Fruit fly (Drosophila melanogaster) whole organism, embryonic: Measurements from ENCODE around the gene CG34398.

Source experiments
- CG10267 ChIP-seq: fragments of 200-800 bp; sonication (Bioruptor generic); optimal IDR thresholded peaks from 2 replicates; lab custom pipeline; 2018; ENCODE audit warnings: missing biosample characterization, mild to moderate bottlenecking, missing genetic modification characterization, moderate library complexity
- CG10366 ChIP-seq: fragments of 200-800 bp; sonication (Bioruptor generic); IDR thresholded peaks from 2 replicates; pipeline ENCODE4 v1.3.6; 2022; ENCODE audit warnings: missing biosample characterization, missing genetic modification characterization
- CG11456 ChIP-seq: fragments of 200-800 bp; sonication (Bioruptor generic); IDR thresholded peaks from 3 replicates; pipeline ENCODE4 v1.3.6; 2022; ENCODE audit warnings: missing biosample characterization, missing genetic modification characterization
- CG12155 ChIP-seq: fragments of 200-800 bp; sonication (Bioruptor generic); optimal IDR thresholded peaks from 3 replicates; lab custom pipeline; 2016; ENCODE audit warnings: missing biosample characterization, missing genetic modification characterization
- CG17359 ChIP-seq: fragments of 200-800 bp; sonication (Bioruptor generic); optimal IDR thresholded peaks from 3 replicates; lab custom pipeline; 2018; ENCODE audit warnings: missing biosample characterization, mild to moderate bottlenecking, missing genetic modification characterization, moderate library complexity
- CG17612 ChIP-seq: fragments of 200-800 bp; sonication (Bioruptor generic); IDR thresholded peaks from 2 replicates; pipeline ENCODE4 v1.3.6; 2022; ENCODE audit warnings: missing biosample characterization, missing genetic modification characterization
- CG17802 ChIP-seq: fragments of 200-800 bp; sonication (Bioruptor generic); optimal IDR thresholded peaks from 2 replicates; lab custom pipeline; 2018; ENCODE audit warnings: missing biosample characterization, mild to moderate bottlenecking, missing genetic modification characterization, moderate library complexity
- CG18011 ChIP-seq: fragments of 200-800 bp; sonication (Bioruptor generic); optimal IDR thresholded peaks from 2 replicates; lab custom pipeline; 2017; ENCODE audit warnings: missing biosample characterization, missing genetic modification characterization, mild to moderate bottlenecking, moderate library complexity, missing genotype
- CG2712 ChIP-seq: fragments of 200-800 bp; optimal IDR thresholded peaks from 3 replicates; lab custom pipeline; 2019; ENCODE audit warnings: missing biosample characterization, mild to moderate bottlenecking, missing genetic modification characterization, moderate library complexity
- CG30020 ChIP-seq: fragments of 200-800 bp; optimal IDR thresholded peaks from 2 replicates; lab custom pipeline; 2019; ENCODE audit warnings: missing biosample characterization, mild to moderate bottlenecking, missing genetic modification characterization, moderate library complexity
- CG31365 ChIP-seq: fragments of 200-800 bp; sonication (Bioruptor generic); optimal IDR thresholded peaks from 2 replicates; lab custom pipeline; 2018; ENCODE audit warnings: missing biosample characterization, mild to moderate bottlenecking, missing genetic modification characterization
- CG3726 ChIP-seq: fragments of 200-800 bp; sonication (Bioruptor generic); IDR thresholded peaks from 3 replicates; pipeline ENCODE4, ENCODE4 v1.3.6; 2022; ENCODE audit warnings: missing biosample characterization, missing genetic modification characterization
- CG4707 ChIP-seq: fragments of 200-800 bp; sonication (Bioruptor generic); optimal IDR thresholded peaks from 2 replicates; lab custom pipeline; 2018; ENCODE audit warnings: missing biosample characterization, mild to moderate bottlenecking, missing genetic modification characterization, moderate library complexity
- CG4820 ChIP-seq: fragments of 200-800 bp; sonication (Bioruptor generic); optimal IDR thresholded peaks from 3 replicates; lab custom pipeline; 2016; ENCODE audit warnings: missing biosample characterization, missing genetic modification characterization
- CG5953 ChIP-seq: fragments of 200-800 bp; sonication (Bioruptor generic); IDR thresholded peaks from 2 replicates; pipeline ENCODE4 v1.3.6; 2022; ENCODE audit warnings: missing biosample characterization, missing genetic modification characterization
- CG6175 ChIP-seq: fragments of 200-800 bp; sonication (Bioruptor generic); IDR thresholded peaks from 3 replicates; pipeline ENCODE4 v1.3.6; 2022; ENCODE audit warnings: missing biosample characterization, missing genetic modification characterization
- CG6272 ChIP-seq: fragments of 200-800 bp; sonication (Bioruptor generic); IDR thresholded peaks from 2 replicates; pipeline ENCODE4 v1.3.6; 2022; ENCODE audit warnings: missing biosample characterization, missing genetic modification characterization
- CG7745 ChIP-seq: fragments of 200-800 bp; sonication (Bioruptor generic); optimal IDR thresholded peaks from 2 replicates; lab custom pipeline; 2018; ENCODE audit warnings: missing biosample characterization, mild to moderate bottlenecking, missing genetic modification characterization, moderate library complexity
- CG7963 ChIP-seq: fragments of 200-800 bp; sonication (Bioruptor generic); IDR thresholded peaks from 3 replicates; pipeline ENCODE4 v1.3.6; 2022; ENCODE audit warnings: missing biosample characterization, missing genetic modification characterization; ENCODE audit not compliant: partially characterized antibody
- CG8089 ChIP-seq: fragments of 200-800 bp; sonication (Bioruptor generic); optimal IDR thresholded peaks from 3 replicates; lab custom pipeline; 2016; ENCODE audit warnings: missing biosample characterization, missing genetic modification characterization
- CG9215 ChIP-seq: fragments of 200-800 bp; sonication (Bioruptor generic); IDR thresholded peaks from 2 replicates; pipeline ENCODE4 v1.3.6; 2022; ENCODE audit warnings: missing biosample characterization, missing genetic modification characterization
- HHEX ChIP-seq: fragments of 200-800 bp; sonication (Bioruptor generic); optimal IDR thresholded peaks from 3 replicates; lab custom pipeline; 2017; ENCODE audit warnings: missing biosample characterization, mild to moderate bottlenecking, missing genetic modification characterization, missing genetic modification reagents
- Lpt ChIP-seq: fragments of >200 bp; optimal IDR thresholded peaks from 2 replicates; lab custom pipeline; 2018; ENCODE audit warnings: missing biosample characterization, missing genetic modification characterization
- MBD-R2 ChIP-seq: fragments of 200-800 bp; sonication (Bioruptor generic); IDR thresholded peaks from 2 replicates; pipeline ENCODE4 v1.3.6; 2022; ENCODE audit warnings: missing biosample characterization, missing genetic modification characterization
- Tbp ChIP-seq: fragments of >200 bp; optimal IDR thresholded peaks from 2 replicates; lab custom pipeline; 2018; ENCODE audit warnings: missing biosample characterization, missing genetic modification characterization
- Xrp1 ChIP-seq: fragments of 200-800 bp; sonication (Bioruptor generic); IDR thresholded peaks from 2 replicates; pipeline ENCODE4 v1.3.6; 2022; ENCODE audit warnings: missing biosample characterization, missing genetic modification characterization
- az2 ChIP-seq: fragments of 200-800 bp; sonication (Bioruptor generic); optimal IDR thresholded peaks from 3 replicates; lab custom pipeline; 2016; ENCODE audit warnings: missing biosample characterization, missing genetic modification characterization
- croc ChIP-seq: fragments of 200-800 bp; sonication (Bioruptor generic); conservative IDR thresholded peaks from 3 replicates; pipeline ENCODE4 v1.3.6; 2022; ENCODE audit warnings: missing biosample characterization, missing genetic modification characterization
- crp ChIP-seq, 2 experiments: fragments of 200-800 bp; sonication (Bioruptor generic); optimal IDR thresholded peaks; 2 replicates in 1 of 2; 3 replicates in 1 of 2; lab custom pipeline; 2017; ENCODE audit warnings: missing biosample characterization in 2 of 2, missing genetic modification characterization in 2 of 2, mild to moderate bottlenecking in 1 of 2, moderate library complexity in 1 of 2
- fd64A ChIP-seq: fragments of 200-800 bp; sonication (Bioruptor generic); optimal IDR thresholded peaks from 3 replicates; lab custom pipeline; 2018; ENCODE audit warnings: missing biosample characterization, mild to moderate bottlenecking, missing genetic modification characterization
- gem ChIP-seq: fragments of 200-800 bp; sonication (Bioruptor generic); optimal IDR thresholded peaks from 2 replicates; lab custom pipeline; 2019; ENCODE audit warnings: missing biosample characterization, mild to moderate bottlenecking, missing genetic modification characterization, moderate library complexity
- gro ChIP-seq: fragments of 200-800 bp; sonication (Bioruptor generic); optimal IDR thresholded peaks from 2 replicates; lab custom pipeline; 2016; ENCODE audit warnings: missing biosample characterization, missing genetic modification characterization
- gsb ChIP-seq: fragments of 200-800 bp; sonication (Bioruptor generic); IDR thresholded peaks from 2 replicates; pipeline ENCODE4 v1.3.6; 2022; ENCODE audit warnings: missing biosample characterization, missing genetic modification characterization
- gsb-n ChIP-seq: fragments of 200-800 bp; sonication (Bioruptor generic); optimal IDR thresholded peaks from 3 replicates; lab custom pipeline; 2018; ENCODE audit warnings: missing biosample characterization, mild to moderate bottlenecking, missing genetic modification characterization
- her ChIP-seq: fragments of 200-800 bp; sonication (Bioruptor generic); optimal IDR thresholded peaks from 2 replicates; lab custom pipeline; 2016; ENCODE audit warnings: missing biosample characterization, missing genetic modification characterization
- hkb ChIP-seq, 2 experiments: fragments of 200-800 bp in 1 of 2; fragments of >200 bp in 1 of 2; sonication (Bioruptor generic) in 1 of 2; IDR thresholded peaks in 1 of 2; optimal IDR thresholded peaks in 1 of 2; 2 replicates each; pipeline versions ENCODE4 v1.3.6 to Lab custom; 2017 to 2022; ENCODE audit warnings: missing biosample characterization in 1 of 2, missing genetic modification characterization in 1 of 2
- insv ChIP-seq, 2 experiments: fragments of 200-800 bp; sonication (Bioruptor generic); optimal IDR thresholded peaks; 3 replicates each; lab custom pipeline; 2016 to 2018; ENCODE audit warnings: missing biosample characterization in 2 of 2, missing genetic modification characterization in 2 of 2
- maf-S ChIP-seq: fragments of 200-800 bp; sonication (Bioruptor generic); optimal IDR thresholded peaks from 2 replicates; lab custom pipeline; 2016; ENCODE audit warnings: missing biosample characterization, missing genetic modification characterization
- nerfin-2 ChIP-seq: fragments of 200-800 bp; sonication (Bioruptor generic); IDR thresholded peaks from 2 replicates; pipeline ENCODE4 v1.3.6; 2022; ENCODE audit warnings: missing biosample characterization, missing genetic modification characterization; ENCODE audit not compliant: partially characterized antibody
- nmo ChIP-seq: fragments of 200-800 bp; sonication (Bioruptor generic); optimal IDR thresholded peaks from 2 replicates; lab custom pipeline; 2018; ENCODE audit warnings: missing biosample characterization, mild to moderate bottlenecking, missing genetic modification characterization, moderate library complexity
- phol ChIP-seq: fragments of 200-800 bp; sonication (Bioruptor generic); optimal IDR thresholded peaks from 3 replicates; lab custom pipeline; 2018; ENCODE audit warnings: missing biosample characterization, mild to moderate bottlenecking, missing genetic modification characterization, moderate library complexity
- rib ChIP-seq: fragments of 200-800 bp; sonication (Bioruptor generic); IDR thresholded peaks from 2 replicates; pipeline ENCODE4 v1.3.6; 2022; ENCODE audit warnings: missing biosample characterization, missing genetic modification characterization
- schlank ChIP-seq: fragments of 200-800 bp; sonication (Bioruptor generic); optimal IDR thresholded peaks from 2 replicates; lab custom pipeline; 2018; ENCODE audit warnings: missing biosample characterization, mild to moderate bottlenecking, missing genetic modification characterization
- seq ChIP-seq: fragments of 200-800 bp; sonication (Bioruptor generic); IDR thresholded peaks from 2 replicates; pipeline ENCODE4 v1.3.6; 2022; ENCODE audit warnings: missing biosample characterization, missing genetic modification characterization
- sna ChIP-seq: fragments of 200-800 bp; sonication (Bioruptor generic); IDR thresholded peaks from 2 replicates; pipeline ENCODE4 v1.3.6; 2022; ENCODE audit warnings: missing biosample characterization, missing genetic modification characterization; ENCODE audit not compliant: partially characterized antibody
- sr ChIP-seq: fragments of 200-800 bp; sonication (Bioruptor generic); IDR thresholded peaks from 3 replicates; pipeline ENCODE4 v1.3.6; 2022; ENCODE audit warnings: missing biosample characterization, missing genetic modification characterization
- ttk ChIP-seq: fragments of 200-800 bp; sonication (Bioruptor generic); IDR thresholded peaks from 2 replicates; pipeline ENCODE4 v2.1.2; 2022; ENCODE audit warnings: missing biosample characterization, missing genetic modification characterization
- z ChIP-seq: fragments of 200-800 bp; sonication (Bioruptor generic); IDR thresholded peaks from 3 replicates; pipeline ENCODE4 v1.3.6; 2022; ENCODE audit warnings: missing biosample characterization, missing genetic modification characterization
- zen2 ChIP-seq: fragments of 200-800 bp; sonication (Bioruptor generic); IDR thresholded peaks from 3 replicates; pipeline ENCODE4 v1.3.6; 2022; ENCODE audit warnings: missing biosample characterization, missing genetic modification characterization; ENCODE audit not compliant: partially characterized antibody

CG34398 gene

DNA sequence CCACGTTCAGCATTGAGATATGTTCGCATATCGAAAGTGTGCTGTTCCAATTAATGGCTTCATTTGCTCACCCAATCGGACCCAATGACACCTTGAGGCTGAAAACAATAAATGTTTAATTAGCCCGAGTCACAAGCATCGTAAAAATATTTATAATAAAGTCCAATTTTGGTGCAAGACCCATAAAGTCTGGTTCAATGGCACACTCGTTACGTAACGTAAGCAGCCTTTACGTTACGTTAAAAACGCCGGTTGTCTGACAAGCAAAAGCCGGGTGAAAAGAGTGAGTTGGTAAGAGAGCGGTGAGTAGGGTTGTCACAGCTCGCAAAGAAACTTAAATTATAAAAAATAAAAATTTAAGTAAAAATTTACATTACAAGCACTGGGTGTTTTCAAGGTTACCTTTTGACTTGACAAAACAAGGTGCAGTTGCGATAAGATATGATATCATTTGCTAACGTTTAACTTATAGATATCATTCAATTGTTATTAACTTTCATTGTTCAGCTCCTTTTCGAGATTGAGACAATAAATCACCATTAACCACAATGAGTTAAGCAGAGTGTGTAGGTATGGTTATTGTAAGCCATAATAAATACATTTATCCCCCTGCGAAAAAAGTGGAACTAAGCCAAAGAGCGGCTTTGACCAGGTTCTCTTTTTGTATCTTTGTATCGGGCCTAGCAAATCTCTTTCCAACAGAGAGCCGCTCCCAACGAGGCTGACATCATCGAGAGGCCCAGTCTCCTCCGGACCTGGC is 452 bp upstream of the CG34398 start (continued):
- TF ChIP-seq gsb (no peak), nerfin-2 (GFP tag; lab: Robert Waterston, UW) (no peak), nmo (peak; percentile 53), CG5953 (GFP tag; lab: Robert Waterston, UW) (0 out of 2 replicates have a peak, but pooled peaks have one; percentile 22), CG6272 (GFP tag; lab: Robert Waterston, UW) (no peak), MBD-R2 (GFP tag; lab: Robert Waterston, UW) (no peak), CG2712 (tag; lab: Kevin White, UChicago) (peak; percentile 68), maf-S (GFP tag; lab: Kevin White, UChicago) (no peak), rib (GFP tag; lab: Robert Waterston, UW) (no peak), CG11456 (no peak), HHEX (peak; percentile 41), CG8089 (no peak), sr (GFP tag; lab: Robert Waterston, UW) (no peak), Tbp (GFP tag; lab: Kevin White, UChicago) (no peak), CG12155 (GFP tag; lab: Kevin White, UChicago) (peak; percentile 28), Xrp1 (GFP tag; lab: Robert Waterston, UW) (peak; percentile 37; the same call in 1 of the 2 replicates), CG17359 (tag; lab: Kevin White, UChicago) (peak; percentile 49), CG4820 (GFP tag; lab: Kevin White, UChicago) (no peak), Lpt (GFP tag; lab: Kevin White, UChicago) (no peak), insv (GFP tag; optimal IDR thresholded peaks at IDR 0.05; lab: Kevin White, UChicago) (no peak), az2 (GFP tag; lab: Kevin White, UChicago) (peak; percentile 36), z (GFP tag; lab: Robert Waterston, UW) (no peak), zen2 (GFP tag; lab: Robert Waterston, UW) (no peak), CG3726 (no peak), seq (GFP tag; lab: Robert Waterston, UW) (0 out of 2 replicates have a peak, but pooled peaks have one; percentile 20), hkb (optimal IDR thresholded peaks at IDR 0.05; lab: Kevin White, UChicago) (no peak), hkb (GFP tag; IDR thresholded peaks at IDR 0.05; lab: Robert Waterston, UW) (no peak), CG10366 (GFP tag; lab: Robert Waterston, UW) (no peak), ttk (GFP tag; lab: Robert Waterston, UW) (no peak), crp (GFP tag; optimal IDR thresholded peaks at IDR 0.05; lab: Kevin White, UChicago) (no peak), CG4707 (GFP tag; lab: Kevin White, UChicago) (no peak), croc (no peak), sna (GFP tag; lab: Robert Waterston, UW) (no peak), CG6175 (GFP tag; lab: Robert Waterston, UW) (no peak), CG18011 (GFP tag; lab: Kevin White, UChicago) (no peak), CG17612 (GFP tag; lab: Robert Waterston, UW) (no peak), CG7745 (tag; lab: Kevin White, UChicago) (no peak), CG9215 (GFP tag; lab: Robert Waterston, UW) (0 out of 2 replicates have a peak, but pooled peaks have one; percentile 23), her (no peak), phol (tag; lab: Kevin White, UChicago) (peak; percentile 62), gsb-n (tag; lab: Kevin White, UChicago) (no peak), CG17802 (tag; lab: Kevin White, UChicago) (no peak), schlank (tag; lab: Kevin White, UChicago) (no peak), CG7963 (GFP tag; lab: Robert Waterston, UW) (no peak), gem (peak; percentile 78), fd64A (GFP tag; lab: Kevin White, UChicago) (no peak), gro (GFP tag; lab: Kevin White, UChicago) (no peak), CG31365 (tag; lab: Kevin White, UChicago) (no peak), CG10267 (tag; lab: Kevin White, UChicago) (peak; percentile 29), CG30020 (tag; lab: Kevin White, UChicago) (no peak)
